Worm (Caenorhabditis elegans) whole organism, L2 larva: ENCODE data around the gene ida-1.

ENCODE experiments used
- ama-1 ChIP-seq: fragments of 150-350 bp; optimal IDR thresholded peaks from 2 replicates; lab custom pipeline; 2018; ENCODE audit warnings: inconsistent platforms
- ceh-82 ChIP-seq: fragments of 150-350 bp; optimal IDR thresholded peaks from 2 replicates; lab custom pipeline; 2014; ENCODE audit warnings: missing biosample characterization, missing genetic modification characterization
- lsy-2 ChIP-seq, 2 experiments: fragments of 150-350 bp in 1 of 2; sonication (generic microtip) in 1 of 2; optimal IDR thresholded peaks; 2 replicates each; lab custom pipeline; 2014 to 2017; ENCODE audit warnings: missing biosample characterization in 2 of 2, missing genetic modification characterization in 2 of 2
- mdl-1 ChIP-seq, 2 experiments: fragments of 150-350 bp in 1 of 2; sonication (generic microtip) in 1 of 2; optimal IDR thresholded peaks; 2 replicates each; lab custom pipeline; 2017; ENCODE audit warnings: missing biosample characterization in 2 of 2, missing genetic modification characterization in 2 of 2
- nhr-11 ChIP-seq: fragments of 150-350 bp; optimal IDR thresholded peaks from 2 replicates; lab custom pipeline; 2014; ENCODE audit warnings: missing biosample characterization, missing genetic modification characterization
- nhr-12 ChIP-seq: fragments of 150-350 bp; optimal IDR thresholded peaks from 2 replicates; lab custom pipeline; 2014; ENCODE audit warnings: missing biosample characterization, missing genetic modification characterization
- nhr-23 ChIP-seq: fragments of 150-350 bp; optimal IDR thresholded peaks from 2 replicates; lab custom pipeline; 2014; ENCODE audit warnings: missing biosample characterization, missing genetic modification reagents, missing genetic modification characterization
- nhr-77 ChIP-seq: fragments of 150-350 bp; optimal IDR thresholded peaks from 2 replicates; lab custom pipeline; 2014; ENCODE audit warnings: missing biosample characterization, missing genetic modification characterization

DNA sequence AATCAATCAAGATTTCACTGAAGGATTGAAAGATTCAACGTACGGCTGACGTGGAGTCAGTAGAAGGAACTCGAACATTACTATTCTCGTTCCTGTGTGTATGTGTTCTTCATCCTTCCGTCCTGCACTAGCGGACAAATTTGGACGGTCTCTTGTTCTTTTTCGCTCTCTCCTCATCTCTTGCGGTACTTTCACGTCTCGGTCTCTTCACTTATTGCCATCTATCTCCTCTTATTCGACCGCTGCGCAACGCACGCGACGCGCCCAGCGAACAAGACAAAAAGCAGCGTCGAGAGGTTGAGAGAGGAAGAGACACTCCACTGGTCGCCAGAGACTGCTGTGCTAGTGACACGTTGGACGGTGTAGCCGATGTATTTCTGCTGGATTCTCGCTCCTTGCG is 39.9 kb upstream of the ida-1 start:
- TF ChIP-seq lsy-2 (tag; optimal IDR thresholded peaks at IDR 0.05; lab: Kevin White, UChicago) (peak in 1 of 2 experiments; percentile 64), ceh-82 (no peak), ama-1 (lab: Kevin White, UChicago) (no peak), nhr-12 (tag; lab: Kevin White, UChicago) (no peak), mdl-1 (tag; optimal IDR thresholded peaks at IDR 0.05; lab: Kevin White, UChicago) (peak; percentile 63 to 68), nhr-11 (tag; lab: Kevin White, UChicago) (no peak), nhr-77 (tag; lab: Kevin White, UChicago) (no peak), nhr-23 (tag; lab: Kevin White, UChicago) (no peak)
